Fruit fly (Drosophila melanogaster): ENCODE data around the gene NetA.
A peak's percentile ranks its signal among the peaks of the same experiment; 100 is the strongest.

The NetA gene

dm6 chrX:14679189-14679588 is 25.5 kb upstream of the NetA start, which contains the start of gene CG5321 (continued):
- peak; percentile 42 for TF ChIP-seq Asciz (GFP tag; optimal IDR thresholded peaks at IDR 0.05)
- peak; percentile 41 for TF ChIP-seq CG17385 (GFP tag; optimal IDR thresholded peaks at IDR 0.05)
- peak; percentile 31 for TF ChIP-seq Fer1 (GFP tag; optimal IDR thresholded peaks at IDR 0.05)
- no peak for TF ChIP-seq NC2β (GFP tag; optimal IDR thresholded peaks at IDR 0.05)
- TF ChIP-seq CG32772 (GFP tag; IDR thresholded peaks at IDR 0.05) = peak; percentile 9; the same call in 1 of the 2 replicates
- TF ChIP-seq esg (GFP tag; conservative IDR thresholded peaks at IDR 0.05) = no peak
- TF ChIP-seq CG8388 (GFP tag; optimal IDR thresholded peaks at IDR 0.05) = peak; percentile 41
- no peak for TF ChIP-seq vfl (GFP tag; optimal IDR thresholded peaks at IDR 0.05)
- TF ChIP-seq CG6689 (GFP tag; IDR thresholded peaks at IDR 0.05) = peak; percentile 34
- TF ChIP-seq ttk (GFP tag; IDR thresholded peaks at IDR 0.05) = 0 out of 2 replicates have a peak, but pooled peaks have one; percentile 19
- TF ChIP-seq E2f1 (GFP tag; IDR thresholded peaks at IDR 0.05) = 0 out of 2 replicates have a peak, but pooled peaks have one; percentile 38
- peak; percentile 70 for TF ChIP-seq row (GFP tag; IDR thresholded peaks at IDR 0.05)
- no peak for TF ChIP-seq Fer2 (tag; optimal IDR thresholded peaks at IDR 0.05)
- TF ChIP-seq Ets65A (GFP tag) = peak; percentile 37
- TF ChIP-seq Dref (GFP tag; IDR thresholded peaks at IDR 0.05) = no peak
- peak; percentile 44 for TF ChIP-seq CG15601 (tag; optimal IDR thresholded peaks at IDR 0.05)
- no peak for TF ChIP-seq Myb (GFP tag; optimal IDR thresholded peaks at IDR 0.05)
- peak; percentile 47; the same call in 1 of the 2 replicates for TF ChIP-seq Rfx (GFP tag; IDR thresholded peaks at IDR 0.05)
- TF ChIP-seq D19B (GFP tag; optimal IDR thresholded peaks at IDR 0.05) = no peak
- no peak for TF ChIP-seq Side (GFP tag; optimal IDR thresholded peaks at IDR 0.05)
- TF ChIP-seq CG6254 (GFP tag; optimal IDR thresholded peaks at IDR 0.05) = peak; percentile 61
- peak; percentile 40 for TF ChIP-seq Xbp1 (GFP tag; optimal IDR thresholded peaks at IDR 0.05)
- TF ChIP-seq Spps (tag; optimal IDR thresholded peaks at IDR 0.05) = peak; percentile 14
- TF ChIP-seq h (optimal IDR thresholded peaks at IDR 0.05) = no peak
- peak; percentile 12 for TF ChIP-seq CG16815 (GFP tag; optimal IDR thresholded peaks at IDR 0.05)
- peak; percentile 40; the same call in 1 of the 2 replicates for TF ChIP-seq CG14441 (GFP tag; IDR thresholded peaks at IDR 0.05)
- peak; percentile 0 for TF ChIP-seq CG12769 (tag; optimal IDR thresholded peaks at IDR 0.05)
- peak; percentile 28; the same call in 1 of the 2 replicates for TF ChIP-seq CG32532 (GFP tag; IDR thresholded peaks at IDR 0.05)
- TF ChIP-seq br (optimal IDR thresholded peaks at IDR 0.05) = no peak
- no peak for TF ChIP-seq CG9437 (GFP tag; optimal IDR thresholded peaks at IDR 0.05)
- TF ChIP-seq Hr3 (GFP tag; optimal IDR thresholded peaks at IDR 0.05) = peak; percentile 19
- peak; percentile 79 for TF ChIP-seq gem (tag; optimal IDR thresholded peaks at IDR 0.05)
- no peak for TF ChIP-seq Doc2 (GFP tag; IDR thresholded peaks at IDR 0.05)
- peak; percentile 35 for TF ChIP-seq CG9215 (GFP tag; IDR thresholded peaks at IDR 0.05)
- peak; percentile 4 for TF ChIP-seq CG15514 (GFP tag; optimal IDR thresholded peaks at IDR 0.05)
- peak in 1 of 2 experiments; percentile 75 for TF ChIP-seq bsh (GFP tag; optimal IDR thresholded peaks at IDR 0.05)
- peak; percentile 41 for TF ChIP-seq CG10267 (tag; optimal IDR thresholded peaks at IDR 0.05)
- peak; percentile 47; the same call in 1 of the 3 replicates for TF ChIP-seq zfh1 (GFP tag; IDR thresholded peaks at IDR 0.05)
- TF ChIP-seq CG10654 (GFP tag; optimal IDR thresholded peaks at IDR 0.05) = no peak
- peak; percentile 10 for TF ChIP-seq CG2202 (tag; optimal IDR thresholded peaks at IDR 0.05)
- peak; percentile 21; the same call in 1 of the 2 replicates for TF ChIP-seq onecut (GFP tag; IDR thresholded peaks at IDR 0.05)
- TF ChIP-seq Chrac-16 (GFP tag; optimal IDR thresholded peaks at IDR 0.05) = peak; percentile 12
- TF ChIP-seq CG4617 (GFP tag; optimal IDR thresholded peaks at IDR 0.05; ENCODE audit: borderline replicate concordance) = no peak
- TF ChIP-seq ci (GFP tag; IDR thresholded peaks at IDR 0.05) = peak; percentile 67; the same call in 2 of the 3 replicates
- TF ChIP-seq CG9609 (GFP tag; optimal IDR thresholded peaks at IDR 0.05) = no peak
- peak; percentile 76 for TF ChIP-seq CG8924 (tag; optimal IDR thresholded peaks at IDR 0.05)
- TF ChIP-seq CG7839 (tag; optimal IDR thresholded peaks at IDR 0.05) = peak; percentile 69
- peak; percentile 55; the same call in 1 of the 2 replicates for TF ChIP-seq Drgx (GFP tag; IDR thresholded peaks at IDR 0.05)
- TF ChIP-seq bcd (GFP tag; optimal IDR thresholded peaks at IDR 0.05) = peak; percentile 44
- peak; percentile 28 for TF ChIP-seq Deaf1 (tag; optimal IDR thresholded peaks at IDR 0.05)
- no peak for TF ChIP-seq her (GFP tag; optimal IDR thresholded peaks at IDR 0.05)
- peak; percentile 59; the same call in 2 of the 3 replicates for TF ChIP-seq CG17361 (GFP tag; IDR thresholded peaks at IDR 0.05)
